Fruit fly (Drosophila melanogaster) whole organism, adult: ENCODE results near the gene CG7320.

Experiments
- CG11617 ChIP-seq: fragments of 200-800 bp; sonication (Bioruptor generic); optimal IDR thresholded peaks from 2 replicates; lab custom pipeline; 2017; ENCODE audit warnings: mild to moderate bottlenecking, missing biosample characterization, missing genetic modification reagents, missing genetic modification characterization
- CG1620 ChIP-seq: fragments of 200-800 bp; sonication (Bioruptor generic); optimal IDR thresholded peaks from 2 replicates; lab custom pipeline; 2016; ENCODE audit warnings: missing biosample characterization, missing genetic modification characterization
- Hr96 ChIP-seq: fragments of 200-800 bp; sonication (Bioruptor generic); optimal IDR thresholded peaks from 2 replicates; lab custom pipeline; 2016; ENCODE audit warnings: missing biosample characterization, missing genetic modification characterization
- Mnt ChIP-seq: fragments of 200-800 bp; sonication (Bioruptor generic); optimal IDR thresholded peaks from 2 replicates; lab custom pipeline; 2016; ENCODE audit warnings: missing biosample characterization, mild to moderate bottlenecking, missing genetic modification characterization
- bab1 ChIP-seq: fragments of 200-800 bp; sonication (Bioruptor generic); optimal IDR thresholded peaks from 3 replicates; lab custom pipeline; 2019; ENCODE audit warnings: missing biosample characterization, mild to moderate bottlenecking, missing genetic modification characterization, moderate library complexity
- cic ChIP-seq: fragments of 200-800 bp; sonication (Bioruptor generic); optimal IDR thresholded peaks from 2 replicates; lab custom pipeline; 2017; ENCODE audit warnings: missing biosample characterization, mild to moderate bottlenecking, missing genetic modification characterization, moderate library complexity
- kay ChIP-seq: fragments of 200-800 bp; sonication (Bioruptor generic); peaks from one replicate; lab custom pipeline; 2016; ENCODE audit warnings: missing biosample characterization, missing genetic modification characterization, borderline replicate concordance
- ovo ChIP-seq: fragments of 200-800 bp; sonication (Bioruptor generic); optimal IDR thresholded peaks from 2 replicates; lab custom pipeline; 2016; ENCODE audit warnings: missing biosample characterization, missing genetic modification characterization
- pad ChIP-seq: fragments of 200-800 bp; sonication (Bioruptor generic); optimal IDR thresholded peaks from 3 replicates; lab custom pipeline; 2017; ENCODE audit warnings: missing biosample characterization, missing genetic modification characterization, mild to moderate bottlenecking, moderate library complexity, missing genetic modification reagents
- tj ChIP-seq: fragments of 200-800 bp; sonication (Bioruptor generic); optimal IDR thresholded peaks from 3 replicates; lab custom pipeline; 2017; ENCODE audit warnings: missing biosample characterization, mild to moderate bottlenecking, missing genetic modification characterization, moderate library complexity
- toe ChIP-seq: fragments of 200-800 bp; sonication (Bioruptor generic); optimal IDR thresholded peaks from 2 replicates; lab custom pipeline; 2016; ENCODE audit warnings: missing biosample characterization, missing genetic modification characterization

DNA sequence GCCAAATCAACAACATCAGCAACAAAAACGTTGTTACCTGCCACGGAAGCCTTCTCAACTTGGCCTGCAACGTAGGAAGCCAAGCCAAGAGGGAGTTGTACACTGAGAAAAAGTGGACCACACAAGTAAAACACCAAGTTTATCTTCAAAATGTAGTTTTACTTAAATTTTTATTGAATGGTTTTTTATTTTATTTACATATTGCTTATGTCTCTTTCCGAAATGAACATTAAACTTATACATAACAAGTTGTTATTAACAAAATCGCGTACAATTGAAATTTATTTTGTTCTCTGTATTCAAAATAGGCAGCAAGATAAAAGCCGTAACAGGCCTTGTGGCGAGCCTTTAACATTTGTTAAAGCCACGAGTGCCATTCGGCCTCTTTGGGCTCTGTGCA, 47.5 kb downstream of the CG7320 start:
- TF ChIP-seq CG11617 (GFP tag; lab: Kevin White, UChicago) (no peak), Mnt (no peak), Hr96 (GFP tag; lab: Kevin White, UChicago) (no peak), ovo (GFP tag; lab: Kevin White, UChicago) (no peak), toe (GFP tag; lab: Kevin White, UChicago) (no peak), pad (GFP tag; lab: Kevin White, UChicago) (no peak), CG1620 (no peak), tj (GFP tag; lab: Kevin White, UChicago) (no peak), bab1 (GFP tag; lab: Kevin White, UChicago) (no peak), kay (no peak), cic (GFP tag; lab: Kevin White, UChicago) (no peak)
